Fruit fly (Drosophila melanogaster) whole organism, wandering third instar larva: Measurements from ENCODE around the gene CG8478.

ENCODE experiments used
- HLH106 ChIP-seq: fragments of 200-800 bp; optimal IDR thresholded peaks from 3 replicates; lab custom pipeline; 2019; ENCODE audit warnings: missing biosample characterization, mild to moderate bottlenecking, missing genetic modification characterization, moderate library complexity
- Mio ChIP-seq: sonication (Bioruptor generic); optimal IDR thresholded peaks from 2 replicates; lab custom pipeline; 2016; ENCODE audit warnings: missing biosample characterization, missing genetic modification characterization
- dmrt93B ChIP-seq: fragments of 200-800 bp; sonication (Bioruptor generic); optimal IDR thresholded peaks from 2 replicates; lab custom pipeline; 2018; ENCODE audit warnings: missing biosample characterization, mild to moderate bottlenecking, missing genetic modification characterization
- h ChIP-seq: fragments of 200-800 bp; sonication (Bioruptor generic); optimal IDR thresholded peaks from 3 replicates; lab custom pipeline; 2016; ENCODE audit warnings: missing biosample characterization, mild to moderate bottlenecking, missing genetic modification characterization
- sv ChIP-seq: fragments of 200-800 bp; sonication (Bioruptor generic); optimal IDR thresholded peaks from 3 replicates; lab custom pipeline; 2016; ENCODE audit warnings: missing biosample characterization, missing genetic modification characterization

DNA sequence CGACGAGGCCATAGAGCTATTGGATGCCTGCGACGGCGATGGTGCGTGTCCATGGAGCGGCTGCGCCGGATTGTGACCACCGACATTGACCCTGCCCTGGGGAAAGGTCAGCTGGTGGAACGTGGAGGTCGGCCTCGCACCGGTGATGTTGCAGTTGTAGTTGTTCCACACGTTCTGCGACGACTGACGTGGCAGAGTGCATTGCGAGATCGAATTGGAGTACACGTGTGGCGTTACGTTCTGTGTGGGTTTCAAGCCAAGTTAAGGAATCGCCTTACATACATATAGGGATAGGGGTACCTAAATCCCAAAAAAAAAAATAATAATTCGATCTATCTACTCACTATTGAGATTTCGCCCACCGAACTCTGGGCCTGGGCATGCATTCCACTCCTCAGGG lies 28.3 kb upstream of the CG8478 start:
- TF ChIP-seq dmrt93B (GFP tag; lab: Kevin White, UChicago) (no peak), Mio (GFP tag; lab: Kevin White, UChicago) (no peak), HLH106 (no peak), h (GFP tag; lab: Kevin White, UChicago) (no peak), sv (no peak)
